Worm (Caenorhabditis elegans): ENCODE results near the gene cnd-1.
A peak's percentile ranks its signal among the peaks of the same experiment; 100 is the strongest.

cnd-1 gene

DNA sequence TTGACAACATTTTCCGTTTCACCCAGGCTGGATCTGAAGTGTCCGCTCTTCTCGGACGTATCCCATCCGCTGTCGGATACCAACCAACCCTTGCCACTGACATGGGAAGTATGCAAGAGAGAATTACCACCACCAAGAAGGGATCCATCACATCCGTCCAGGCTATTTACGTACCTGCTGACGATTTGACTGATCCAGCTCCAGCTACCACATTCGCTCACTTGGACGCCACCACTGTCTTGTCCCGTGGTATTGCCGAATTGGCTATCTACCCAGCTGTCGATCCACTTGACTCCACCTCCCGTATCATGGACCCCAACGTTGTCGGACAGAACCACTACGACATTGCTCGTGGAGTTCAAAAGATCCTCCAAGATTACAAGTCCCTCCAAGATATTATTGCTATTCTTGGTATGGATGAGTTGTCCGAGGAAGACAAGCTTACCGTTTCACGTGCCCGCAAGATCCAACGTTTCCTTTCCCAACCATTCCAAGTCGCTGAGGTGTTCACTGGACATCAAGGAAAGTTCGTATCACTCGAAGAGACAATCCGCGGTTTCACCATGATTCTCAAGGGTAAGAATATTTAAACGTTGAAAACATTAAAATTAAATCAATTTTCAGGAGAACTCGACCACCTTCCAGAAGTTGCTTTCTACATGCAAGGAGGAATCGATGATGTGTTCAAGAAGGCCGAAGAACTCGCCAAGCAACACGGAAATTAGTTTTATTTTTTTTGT lies 14.8 kb downstream of the cnd-1 start:
- no peak for TF ChIP-seq ceh-34 (tag; optimal IDR thresholded peaks at IDR 0.05)
- no peak for TF ChIP-seq mec-3 (tag; optimal IDR thresholded peaks at IDR 0.05; ENCODE audit: borderline replicate concordance)
- TF ChIP-seq unc-55 (GFP tag; optimal IDR thresholded peaks at IDR 0.05), result no peak
- no peak for TF ChIP-seq ets-4 (tag; optimal IDR thresholded peaks at IDR 0.05)
- TF ChIP-seq gmeb-2 (tag; optimal IDR thresholded peaks at IDR 0.05), result no peak
- no peak for TF ChIP-seq tbx-7 (tag; optimal IDR thresholded peaks at IDR 0.05)
- TF ChIP-seq tbx-2 (tag; optimal IDR thresholded peaks at IDR 0.05), result no peak
- no peak for TF ChIP-seq pha-2 (tag; optimal IDR thresholded peaks at IDR 0.05)
- no peak for TF ChIP-seq ceh-31 (tag; optimal IDR thresholded peaks at IDR 0.05)
- no peak for TF ChIP-seq eyg-1 (tag; optimal IDR thresholded peaks at IDR 0.05)

DNA sequence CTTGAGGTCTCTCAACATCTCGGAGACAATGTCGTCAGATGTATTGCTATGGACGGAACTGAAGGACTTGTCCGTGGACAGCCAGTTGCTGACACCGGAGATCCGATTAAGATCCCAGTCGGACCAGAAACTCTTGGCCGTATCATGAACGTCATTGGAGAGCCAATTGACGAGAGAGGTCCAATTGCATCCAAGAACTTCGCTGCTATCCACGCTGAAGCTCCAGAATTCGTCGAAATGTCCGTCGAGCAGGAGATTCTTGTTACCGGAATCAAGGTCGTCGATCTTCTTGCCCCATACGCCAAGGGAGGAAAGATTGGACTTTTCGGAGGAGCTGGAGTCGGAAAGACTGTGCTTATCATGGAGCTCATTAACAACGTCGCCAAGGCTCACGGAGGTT lies 15.6 kb downstream of the cnd-1 start:
- TF ChIP-seq ceh-14 (tag; optimal IDR thresholded peaks at IDR 0.05) (no peak), ceh-19 (GFP tag; optimal IDR thresholded peaks at IDR 0.05) (no peak), nfya-1 (tag; optimal IDR thresholded peaks at IDR 0.05) (no peak), ceh-6 (GFP tag; optimal IDR thresholded peaks at IDR 0.05) (no peak), sdc-2 (tag; optimal IDR thresholded peaks at IDR 0.05) (no peak), ceh-30 (tag; optimal IDR thresholded peaks at IDR 0.05) (no peak), che-1 (tag; optimal IDR thresholded peaks at IDR 0.05) (no peak), ceh-24 (tag; optimal IDR thresholded peaks at IDR 0.05) (no peak), gmeb-2 (tag; optimal IDR thresholded peaks at IDR 0.05) (no peak), lim-6 (tag; optimal IDR thresholded peaks at IDR 0.05) (no peak), hlh-15 (tag; optimal IDR thresholded peaks at IDR 0.05) (no peak)

DNA sequence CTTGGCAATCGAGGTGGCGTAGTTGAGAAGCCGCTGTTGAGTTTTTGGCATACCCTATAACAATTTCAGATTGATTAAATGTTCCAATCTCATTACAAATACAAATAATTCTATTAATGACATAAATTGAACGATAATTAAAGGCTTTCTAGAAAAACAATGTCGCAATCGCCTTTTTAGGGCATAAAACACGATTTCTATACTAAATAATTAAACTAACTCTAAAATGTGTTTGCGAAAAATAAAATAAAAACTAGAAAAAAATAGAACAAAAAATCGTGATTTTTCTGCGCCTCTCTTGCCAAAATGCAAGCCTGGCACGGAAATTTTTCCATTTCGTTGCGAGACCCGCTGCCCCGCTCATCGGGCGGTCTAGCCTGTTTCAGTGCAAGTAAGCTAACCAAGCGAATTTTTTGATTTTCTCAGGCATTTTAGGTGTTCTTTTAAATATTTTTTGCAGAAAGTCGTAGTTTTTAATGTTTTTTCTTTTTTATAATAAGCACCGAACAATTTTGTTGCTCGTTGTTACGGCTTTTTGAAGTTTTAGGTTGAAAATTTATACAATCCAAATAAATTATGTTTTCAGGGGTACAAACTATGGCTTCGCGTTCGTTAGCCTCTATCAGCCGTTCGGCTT lies 16.5 kb downstream of the cnd-1 start, which contains the start of the genes C34E10.12, C34E10.10 and atp-2:
C34E10.12 (minus strand) TSS at position 51 of the 637 bp plus-strand sequence.
C34E10.10 (minus strand) TSS at position 54 of the 637 bp plus-strand sequence.
atp-2 (plus strand) TSS at position 587 of the 637 bp plus-strand sequence.
- peak; percentile 48 for TF ChIP-seq ceh-18 (tag; optimal IDR thresholded peaks at IDR 0.05)
- TF ChIP-seq Y22D7AL.16 (tag; optimal IDR thresholded peaks at IDR 0.05), result no peak
- peak; percentile 7 for TF ChIP-seq unc-86 (tag; optimal IDR thresholded peaks at IDR 0.05)
- TF ChIP-seq tbx-2 (tag; optimal IDR thresholded peaks at IDR 0.05), result peak; percentile 62
- no peak for TF ChIP-seq ceh-30 (tag; optimal IDR thresholded peaks at IDR 0.05)
- no peak for TF ChIP-seq hlh-15 (tag; optimal IDR thresholded peaks at IDR 0.05)
- TF ChIP-seq ets-4 (tag; optimal IDR thresholded peaks at IDR 0.05), result peak; percentile 68
- peak; percentile 22 for TF ChIP-seq pax-1 (tag; optimal IDR thresholded peaks at IDR 0.05)
- TF ChIP-seq F13H6.1 (tag; optimal IDR thresholded peaks at IDR 0.05), result peak; percentile 13
- TF ChIP-seq tbx-7 (tag; optimal IDR thresholded peaks at IDR 0.05), result no peak
- peak; percentile 51 for TF ChIP-seq elt-2 (tag; optimal IDR thresholded peaks at IDR 0.05)
- TF ChIP-seq K09A11.1 (tag; optimal IDR thresholded peaks at IDR 0.05; ENCODE audit: insufficient read depth), result peak; percentile 10
- TF ChIP-seq pag-3 (tag; optimal IDR thresholded peaks at IDR 0.05; ENCODE audit: borderline replicate concordance), result no peak
- TF ChIP-seq sox-2 (GFP tag; IDR thresholded peaks at IDR 0.05), result no peak
- TF ChIP-seq ceh-31 (tag; optimal IDR thresholded peaks at IDR 0.05), result peak; percentile 78
- TF ChIP-seq lin-11 (tag; optimal IDR thresholded peaks at IDR 0.05), result no peak
- TF ChIP-seq ceh-34 (tag; optimal IDR thresholded peaks at IDR 0.05), result peak; percentile 56
- TF ChIP-seq nfya-1 (tag; optimal IDR thresholded peaks at IDR 0.05), result peak; percentile 70
- TF ChIP-seq ceh-14 (tag; optimal IDR thresholded peaks at IDR 0.05), result peak; percentile 37
- peak; percentile 33 for TF ChIP-seq ttx-3 (tag; optimal IDR thresholded peaks at IDR 0.05)
- peak; percentile 31 for TF ChIP-seq ceh-2 (tag; optimal IDR thresholded peaks at IDR 0.05)
- TF ChIP-seq rnt-1 (tag; optimal IDR thresholded peaks at IDR 0.05), result peak; percentile 43
- TF ChIP-seq ztf-16 (tag; optimal IDR thresholded peaks at IDR 0.05), result peak; percentile 18
- peak; percentile 49 for TF ChIP-seq unc-42 (tag; optimal IDR thresholded peaks at IDR 0.05)
- no peak for TF ChIP-seq ceh-45 (GFP tag; IDR thresholded peaks at IDR 0.05)
- no peak for TF ChIP-seq sdc-2 (tag; optimal IDR thresholded peaks at IDR 0.05)
- TF ChIP-seq K02D7.2 (tag; optimal IDR thresholded peaks at IDR 0.05), result no peak
- no peak for TF ChIP-seq ceh-48 (tag; optimal IDR thresholded peaks at IDR 0.05)
- no peak for TF ChIP-seq T23F11.4 (GFP tag; optimal IDR thresholded peaks at IDR 0.05)
- peak; percentile 74 for TF ChIP-seq dve-1 (tag; optimal IDR thresholded peaks at IDR 0.05)

All from whole organism, late embryonic.